Worm (Caenorhabditis elegans): Measurements from ENCODE around the gene pot-2.
A peak's percentile ranks its signal among the peaks of the same experiment; 100 is the strongest.

pot-2 gene

ce11 chrII:14496809-14497208 is 27.2 kb upstream of the pot-2 start (continued):
- TF ChIP-seq peb-1 (tag; optimal IDR thresholded peaks at IDR 0.05) (no peak), mdl-1 (tag; optimal IDR thresholded peaks at IDR 0.05) (peak in 1 of 2 experiments; percentile 60), nhr-25 (tag; optimal IDR thresholded peaks at IDR 0.05) (peak; percentile 64), sma-3 (GFP tag; optimal IDR thresholded peaks at IDR 0.05) (peak; percentile 91), ceh-16 (tag; optimal IDR thresholded peaks at IDR 0.05) (peak; percentile 72), alr-1 (tag; optimal IDR thresholded peaks at IDR 0.05) (no peak), ama-1 (optimal IDR thresholded peaks at IDR 0.05) (no peak)

- TF ChIP-seq nhr-129 (tag; optimal IDR thresholded peaks at IDR 0.05) (peak; percentile 29), lsy-2 (tag; optimal IDR thresholded peaks at IDR 0.05) (no peak), mab-5 (tag; optimal IDR thresholded peaks at IDR 0.05) (no peak), gmeb-1 (tag; optimal IDR thresholded peaks at IDR 0.05) (no peak), sma-9 (GFP tag; optimal IDR thresholded peaks at IDR 0.05) (peak; percentile 57), sma-9 (tag; optimal IDR thresholded peaks at IDR 0.05) (no peak), mbf-1 (tag; optimal IDR thresholded peaks at IDR 0.05) (no peak), blmp-1 (tag; optimal IDR thresholded peaks at IDR 0.05; ENCODE audit: insufficient read depth) (no peak)
Measured at ce11 chrII:14497848-14498247, 26.1 kb upstream of the pot-2 start, which contains the start of gene dhs-8. TSS of gene dhs-8 (plus strand) at chrII:14498026.

- TF ChIP-seq peb-1 (tag; optimal IDR thresholded peaks at IDR 0.05) (no peak), dmd-4 (tag; optimal IDR thresholded peaks at IDR 0.05) (no peak), F13H6.1 (tag; optimal IDR thresholded peaks at IDR 0.05) (no peak), nhr-129 (tag; optimal IDR thresholded peaks at IDR 0.05) (no peak), ceh-82 (tag; optimal IDR thresholded peaks at IDR 0.05) (no peak), unc-62 (GFP tag; optimal IDR thresholded peaks at IDR 0.05) (no peak), skn-1 (tag; optimal IDR thresholded peaks at IDR 0.05) (no peak), Y55F3AM.14 (GFP tag; optimal IDR thresholded peaks at IDR 0.05) (no peak), lin-11 (tag; optimal IDR thresholded peaks at IDR 0.05) (no peak), ZK546.5 (tag; optimal IDR thresholded peaks at IDR 0.05) (no peak), ztf-4 (tag; optimal IDR thresholded peaks at IDR 0.05) (no peak), lin-13 (GFP tag; optimal IDR thresholded peaks at IDR 0.05) (no peak), mbf-1 (tag; optimal IDR thresholded peaks at IDR 0.05) (no peak)
Measured at ce11 chrII:14500122-14500521, 23.9 kb upstream of the pot-2 start, which contains the start of gene K10H10.4. TSS of gene K10H10.4 (plus strand) at chrII:14500422.

- no peak for TF ChIP-seq lsy-2 (tag; optimal IDR thresholded peaks at IDR 0.05)
- no peak for TF ChIP-seq zag-1 (tag; optimal IDR thresholded peaks at IDR 0.05)
- TF ChIP-seq lin-13 (GFP tag; optimal IDR thresholded peaks at IDR 0.05): no peak
- no peak for TF ChIP-seq nhr-129 (tag; optimal IDR thresholded peaks at IDR 0.05)
- no peak for TF ChIP-seq ceh-16 (tag; optimal IDR thresholded peaks at IDR 0.05)
- TF ChIP-seq Y55F3AM.14 (GFP tag; optimal IDR thresholded peaks at IDR 0.05): no peak
- TF ChIP-seq nhr-25 (tag; optimal IDR thresholded peaks at IDR 0.05): no peak
- no peak for TF ChIP-seq nhr-6 (tag; optimal IDR thresholded peaks at IDR 0.05)
- TF ChIP-seq sma-3 (GFP tag; optimal IDR thresholded peaks at IDR 0.05): no peak
- TF ChIP-seq ceh-82 (tag; optimal IDR thresholded peaks at IDR 0.05): no peak
- no peak for TF ChIP-seq C34F6.9 (tag; optimal IDR thresholded peaks at IDR 0.05)
- no peak for TF ChIP-seq lin-11 (tag; optimal IDR thresholded peaks at IDR 0.05)
- no peak for TF ChIP-seq crh-2 (tag; optimal IDR thresholded peaks at IDR 0.05)
- no peak for TF ChIP-seq ztf-1 (GFP tag; conservative IDR thresholded peaks at IDR 0.05)
- no peak for TF ChIP-seq peb-1 (tag; optimal IDR thresholded peaks at IDR 0.05)
- TF ChIP-seq fos-1 (tag; optimal IDR thresholded peaks at IDR 0.05): no peak
- TF ChIP-seq unc-62 (GFP tag; optimal IDR thresholded peaks at IDR 0.05): no peak
- TF ChIP-seq mbf-1 (tag; optimal IDR thresholded peaks at IDR 0.05): no peak
- no peak for TF ChIP-seq aly-2 (tag; optimal IDR thresholded peaks at IDR 0.05)
Measured at ce11 chrII:14501447-14501846, 22.5 kb upstream of the pot-2 start, which contains the start of gene K10H10.5. TSS of gene K10H10.5 (plus strand) at chrII:14501747.

- TF ChIP-seq ceh-82 (tag; optimal IDR thresholded peaks at IDR 0.05): no peak
- no peak for TF ChIP-seq lin-13 (GFP tag; optimal IDR thresholded peaks at IDR 0.05)
- TF ChIP-seq C34F6.9 (tag; optimal IDR thresholded peaks at IDR 0.05): no peak
- TF ChIP-seq Y55F3AM.14 (GFP tag; optimal IDR thresholded peaks at IDR 0.05): no peak
- no peak for TF ChIP-seq nhr-12 (tag; optimal IDR thresholded peaks at IDR 0.05)
- TF ChIP-seq crh-2 (tag; optimal IDR thresholded peaks at IDR 0.05): no peak
- no peak for TF ChIP-seq mdl-1 (tag; optimal IDR thresholded peaks at IDR 0.05)
- no peak for TF ChIP-seq nhr-25 (tag; optimal IDR thresholded peaks at IDR 0.05)
- TF ChIP-seq sem-4 (tag; optimal IDR thresholded peaks at IDR 0.05): no peak
- TF ChIP-seq elt-1 (tag; optimal IDR thresholded peaks at IDR 0.05): no peak
- no peak for TF ChIP-seq sma-3 (GFP tag; optimal IDR thresholded peaks at IDR 0.05)
- no peak for TF ChIP-seq nhr-21 (tag; optimal IDR thresholded peaks at IDR 0.05)
- TF ChIP-seq peb-1 (tag; optimal IDR thresholded peaks at IDR 0.05): no peak
- TF ChIP-seq nhr-237 (tag; optimal IDR thresholded peaks at IDR 0.05): no peak
- TF ChIP-seq nhr-10 (tag; optimal IDR thresholded peaks at IDR 0.05): no peak
Measured at ce11 chrII:14502997-14503396, 21.0 kb upstream of the pot-2 start, which contains the start of gene K10H10.6. TSS of gene K10H10.6 (plus strand) at chrII:14503297.
